Fruit fly (Drosophila melanogaster): ENCODE measurements around the gene unc.

dm6 chrX:21067474-21067873 lies 49.2 kb downstream of the unc start, which contains the start of gene CG32512:
- no peak for TF ChIP-seq Abd-B (GFP tag; optimal IDR thresholded peaks at IDR 0.05)
- TF ChIP-seq sage (GFP tag; optimal IDR thresholded peaks at IDR 0.05), result no peak
- TF ChIP-seq Hr78 (GFP tag; optimal IDR thresholded peaks at IDR 0.05), result no peak
- no peak for TF ChIP-seq HLH106 (tag; optimal IDR thresholded peaks at IDR 0.05)
- TF ChIP-seq br (GFP tag; optimal IDR thresholded peaks at IDR 0.05), result no peak
- no peak for TF ChIP-seq Mio (GFP tag; optimal IDR thresholded peaks at IDR 0.05)
